Worm (Caenorhabditis elegans): ENCODE measurements around the gene Y50D4C.12.
A peak's percentile ranks its signal among the peaks of the same experiment; 100 is the strongest.

Gene Y50D4C.12

DNA sequence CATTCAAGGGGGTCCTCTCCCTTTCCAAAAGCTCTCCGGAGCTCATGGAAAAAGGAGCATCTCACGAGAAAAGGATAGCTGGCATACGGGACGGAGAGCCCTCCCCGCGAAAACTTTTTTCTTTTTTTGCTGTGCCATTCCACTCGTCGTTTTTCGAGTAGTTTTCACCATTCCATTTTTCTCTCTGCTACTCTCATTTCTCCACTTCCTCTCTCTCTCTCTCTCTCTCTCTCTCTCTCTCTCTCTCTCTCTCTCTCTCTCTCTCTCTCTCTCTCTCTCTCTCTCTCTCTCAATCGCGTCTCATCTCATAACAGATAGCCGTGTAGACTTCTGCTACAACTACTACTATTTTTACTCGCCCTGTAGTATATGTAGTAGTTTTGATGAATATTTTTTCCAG, 2.7 kb upstream of the Y50D4C.12 start:
- TF ChIP-seq M03D4.4 (tag; optimal IDR thresholded peaks at IDR 0.05) (peak; percentile 16), ham-2 (GFP tag; optimal IDR thresholded peaks at IDR 0.05) (no peak), mls-2 (tag; optimal IDR thresholded peaks at IDR 0.05) (peak; percentile 15), nhr-28 (tag; optimal IDR thresholded peaks at IDR 0.05) (no peak), mep-1 (tag; optimal IDR thresholded peaks at IDR 0.05) (no peak), unc-62 (GFP tag; optimal IDR thresholded peaks at IDR 0.05) (peak; percentile 15), ces-1 (GFP tag; optimal IDR thresholded peaks at IDR 0.05) (peak; percentile 21)

DNA sequence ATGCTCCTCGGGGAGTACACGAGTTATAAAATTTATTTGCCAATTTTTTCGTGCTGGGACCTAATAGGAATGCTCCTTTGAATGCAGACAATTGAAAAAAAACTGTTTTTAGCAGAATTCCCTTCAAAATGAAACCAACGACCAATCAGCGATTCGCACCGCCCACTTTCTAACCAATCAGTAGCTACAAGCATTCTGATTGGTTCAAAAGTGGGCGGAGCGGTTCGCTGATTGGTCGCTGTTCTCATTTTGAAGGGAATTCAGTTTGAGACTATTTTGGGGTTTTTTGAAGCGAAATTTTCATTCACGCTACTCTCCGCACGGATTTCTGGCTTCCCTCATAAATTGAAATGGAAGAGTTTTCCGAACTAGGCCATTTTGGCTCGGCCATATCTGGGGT, 739 bp downstream of the Y50D4C.12 start:
- TF ChIP-seq nhr-237 (tag; optimal IDR thresholded peaks at IDR 0.05) (no peak), ztf-11 (tag; optimal IDR thresholded peaks at IDR 0.05) (no peak), sptf-1 (tag; optimal IDR thresholded peaks at IDR 0.05) (no peak), mab-5 (tag; optimal IDR thresholded peaks at IDR 0.05) (no peak), ceh-39 (tag; optimal IDR thresholded peaks at IDR 0.05) (no peak), mls-2 (tag; optimal IDR thresholded peaks at IDR 0.05) (no peak), ham-2 (GFP tag; optimal IDR thresholded peaks at IDR 0.05) (no peak), zip-8 (tag; optimal IDR thresholded peaks at IDR 0.05) (no peak), nhr-2 (tag; optimal IDR thresholded peaks at IDR 0.05) (no peak), sem-2 (GFP tag; optimal IDR thresholded peaks at IDR 0.05) (no peak), flh-1 (GFP tag; optimal IDR thresholded peaks at IDR 0.05) (no peak), hlh-1 (tag; optimal IDR thresholded peaks at IDR 0.05) (no peak), nhr-28 (tag; optimal IDR thresholded peaks at IDR 0.05) (no peak), ces-1 (GFP tag; optimal IDR thresholded peaks at IDR 0.05) (no peak), unc-120 (tag; optimal IDR thresholded peaks at IDR 0.05; ENCODE audit: poor library complexity, severe bottlenecking) (no peak), nhr-76 (tag; optimal IDR thresholded peaks at IDR 0.05) (no peak), ceh-83 (GFP tag; optimal IDR thresholded peaks at IDR 0.05) (no peak), mep-1 (tag; optimal IDR thresholded peaks at IDR 0.05) (no peak)

DNA sequence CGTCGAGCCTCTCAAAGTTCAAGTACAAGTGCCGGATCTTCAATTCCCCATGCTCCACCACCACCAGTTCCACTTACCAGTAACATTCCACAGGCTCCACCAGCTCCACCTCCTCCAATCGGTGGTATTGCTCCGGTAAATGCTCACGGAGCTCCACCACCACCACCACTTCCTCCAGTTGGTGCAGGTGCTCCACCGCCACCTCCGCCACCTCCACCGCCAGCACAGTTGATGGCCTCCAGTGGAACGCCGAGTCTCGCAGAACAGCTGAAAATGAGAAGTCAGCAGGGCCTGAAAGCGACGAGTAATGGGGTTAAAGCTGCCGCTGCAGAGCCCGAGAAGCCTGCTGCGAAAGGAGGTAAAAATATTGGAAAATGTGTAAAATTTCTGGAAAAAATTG, 7.9 kb downstream of the Y50D4C.12 start:
- TF ChIP-seq blmp-1 (tag; optimal IDR thresholded peaks at IDR 0.05) (no peak), drap-1 (GFP tag; optimal IDR thresholded peaks at IDR 0.05) (no peak), nhr-12 (tag; optimal IDR thresholded peaks at IDR 0.05) (no peak), flh-1 (GFP tag; optimal IDR thresholded peaks at IDR 0.05) (no peak), hlh-1 (tag; optimal IDR thresholded peaks at IDR 0.05) (no peak), unc-120 (tag; optimal IDR thresholded peaks at IDR 0.05; ENCODE audit: poor library complexity, severe bottlenecking) (no peak), ceh-43 (GFP tag; optimal IDR thresholded peaks at IDR 0.05) (no peak), nhr-237 (tag; optimal IDR thresholded peaks at IDR 0.05) (no peak), ham-2 (GFP tag; optimal IDR thresholded peaks at IDR 0.05) (no peak), bed-3 (GFP tag; optimal IDR thresholded peaks at IDR 0.05) (no peak), ztf-11 (tag; optimal IDR thresholded peaks at IDR 0.05) (no peak)

DNA sequence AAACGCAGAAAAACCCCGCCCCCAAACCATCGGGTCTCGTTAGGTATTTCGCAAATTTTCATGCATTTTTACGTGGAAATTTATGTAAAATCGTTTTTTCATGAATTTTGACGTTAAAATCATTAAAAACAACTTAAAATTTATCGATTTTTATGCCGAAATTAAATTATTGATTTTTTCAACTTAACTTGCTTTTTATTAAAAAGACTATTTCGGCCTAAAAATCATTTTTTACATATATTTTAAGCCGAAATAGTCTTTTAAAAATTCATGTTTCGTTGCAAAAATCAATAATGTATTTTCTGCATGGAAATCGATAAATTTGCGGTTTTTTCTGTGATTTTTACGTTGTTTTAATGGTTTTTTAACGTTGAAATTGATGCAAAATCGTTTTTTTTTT, 13.3 kb downstream of the Y50D4C.12 start:
- no peak for TF ChIP-seq blmp-1 (tag; optimal IDR thresholded peaks at IDR 0.05)
- TF ChIP-seq elt-1 (tag; optimal IDR thresholded peaks at IDR 0.05; ENCODE audit: borderline replicate concordance, insufficient read depth), result no peak
- TF ChIP-seq ceh-43 (GFP tag; optimal IDR thresholded peaks at IDR 0.05), result no peak
- no peak for TF ChIP-seq M03D4.4 (tag; optimal IDR thresholded peaks at IDR 0.05)
- TF ChIP-seq unc-120 (tag; optimal IDR thresholded peaks at IDR 0.05; ENCODE audit: poor library complexity, severe bottlenecking), result no peak
- no peak for TF ChIP-seq unc-39 (tag; optimal IDR thresholded peaks at IDR 0.05)
- TF ChIP-seq ham-2 (GFP tag; optimal IDR thresholded peaks at IDR 0.05), result no peak
- TF ChIP-seq ceh-83 (GFP tag; optimal IDR thresholded peaks at IDR 0.05), result no peak
- no peak for TF ChIP-seq elt-3 (tag; optimal IDR thresholded peaks at IDR 0.05)
- TF ChIP-seq snpc-4 (tag; optimal IDR thresholded peaks at IDR 0.05), result no peak
- no peak for TF ChIP-seq nhr-2 (tag; optimal IDR thresholded peaks at IDR 0.05)
- no peak for TF ChIP-seq lin-32 (GFP tag; optimal IDR thresholded peaks at IDR 0.05)
- no peak for TF ChIP-seq hlh-1 (tag; optimal IDR thresholded peaks at IDR 0.05)
- TF ChIP-seq nhr-12 (tag; optimal IDR thresholded peaks at IDR 0.05), result no peak
- TF ChIP-seq tbx-8 (GFP tag; optimal IDR thresholded peaks at IDR 0.05), result no peak
- TF ChIP-seq cnd-1 (tag; optimal IDR thresholded peaks at IDR 0.05), result no peak

DNA sequence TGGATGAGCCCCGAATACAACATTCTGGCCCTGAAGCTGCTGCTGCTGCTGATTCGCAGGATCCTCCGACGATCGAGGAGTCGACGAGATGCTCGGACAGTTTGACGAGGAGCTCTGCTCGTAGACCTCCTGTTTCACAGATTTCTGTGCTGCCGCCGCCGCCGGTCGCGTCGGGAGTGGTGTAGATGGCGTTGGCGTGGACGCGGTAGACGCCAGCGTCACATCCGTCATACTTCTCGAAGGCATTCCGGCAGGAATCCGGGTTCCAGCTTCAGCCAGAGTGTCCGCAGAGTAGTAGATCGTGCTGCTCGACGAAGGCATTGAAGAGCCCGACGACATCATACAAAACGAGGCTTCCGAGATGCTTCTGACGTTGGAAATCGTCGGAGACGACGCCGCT, 18.8 kb downstream of the Y50D4C.12 start:
- TF ChIP-seq drap-1 (GFP tag; optimal IDR thresholded peaks at IDR 0.05) (no peak), tbx-8 (GFP tag; optimal IDR thresholded peaks at IDR 0.05) (no peak), ceh-83 (GFP tag; optimal IDR thresholded peaks at IDR 0.05) (no peak), elt-1 (tag; optimal IDR thresholded peaks at IDR 0.05; ENCODE audit: borderline replicate concordance, insufficient read depth) (no peak), blmp-1 (tag; optimal IDR thresholded peaks at IDR 0.05) (no peak), nhr-28 (tag; optimal IDR thresholded peaks at IDR 0.05) (no peak), lin-32 (GFP tag; optimal IDR thresholded peaks at IDR 0.05) (no peak), ztf-11 (tag; optimal IDR thresholded peaks at IDR 0.05) (no peak), snpc-4 (tag; optimal IDR thresholded peaks at IDR 0.05) (no peak), mab-5 (tag; optimal IDR thresholded peaks at IDR 0.05) (no peak), unc-39 (tag; optimal IDR thresholded peaks at IDR 0.05) (no peak), cnd-1 (tag; optimal IDR thresholded peaks at IDR 0.05) (no peak), hlh-1 (tag; optimal IDR thresholded peaks at IDR 0.05) (no peak), flh-1 (GFP tag; optimal IDR thresholded peaks at IDR 0.05) (no peak), ceh-43 (GFP tag; optimal IDR thresholded peaks at IDR 0.05) (no peak), ham-2 (GFP tag; optimal IDR thresholded peaks at IDR 0.05) (no peak), mep-1 (tag; optimal IDR thresholded peaks at IDR 0.05) (no peak), ces-1 (GFP tag; optimal IDR thresholded peaks at IDR 0.05) (no peak), mls-2 (tag; optimal IDR thresholded peaks at IDR 0.05) (no peak), elt-3 (tag; optimal IDR thresholded peaks at IDR 0.05) (no peak)

All from whole organism, mixed stage, embryonic.